Worm (Caenorhabditis elegans): Measurements from ENCODE around the gene F02E11.3.

- TF ChIP-seq fos-1 (tag; optimal IDR thresholded peaks at IDR 0.05), result peak; percentile 58
- TF ChIP-seq lin-39 (tag; optimal IDR thresholded peaks at IDR 0.05), result no peak
- no peak for TF ChIP-seq mdl-1 (tag; optimal IDR thresholded peaks at IDR 0.05)
These were observed 20.4 kb upstream of the F02E11.3 start, which contains the start of gene btb-17 for ce11 chrII:3295193-3295592.
